Worm (Caenorhabditis elegans) whole organism, L1 larva: Measurements from ENCODE around the gene Y69H2.3.
A peak's percentile ranks its signal among the peaks of the same experiment; 100 is the strongest.

ENCODE experiments used
- C34B4.2 ChIP-seq: sonication (generic microtip); optimal IDR thresholded peaks from 2 replicates; lab custom pipeline; 2017; ENCODE audit warnings: mild to moderate bottlenecking, missing genetic modification characterization, missing compliant biosample characterization
- F16B12.6 ChIP-seq: fragments of 150-350 bp; optimal IDR thresholded peaks from 2 replicates; lab custom pipeline; 2014; ENCODE audit warnings: missing biosample characterization, missing genetic modification characterization
- Y116A8C.19 ChIP-seq: sonication (generic microtip); optimal IDR thresholded peaks from 2 replicates; lab custom pipeline; 2016; ENCODE audit warnings: missing compliant biosample characterization, missing genetic modification characterization, borderline replicate concordance
- aha-1 ChIP-seq: fragments of 150-350 bp; optimal IDR thresholded peaks from 2 replicates; lab custom pipeline; 2014; ENCODE audit warnings: missing biosample characterization, missing genetic modification characterization
- ama-1 ChIP-seq: fragments of 150-350 bp; optimal IDR thresholded peaks from 2 replicates; lab custom pipeline; 2014
- ceh-63 ChIP-seq: fragments of 200-800 bp; sonication (Bioruptor generic); optimal IDR thresholded peaks from 2 replicates; lab custom pipeline; 2018; ENCODE audit warnings: mild to moderate bottlenecking, missing genetic modification characterization, missing compliant biosample characterization
- ceh-82 ChIP-seq, 3 experiments: fragments of 150-350 bp in 1 of 3; sonication (generic microtip) in 2 of 3; optimal IDR thresholded peaks; 2 replicates each; lab custom pipeline; 2014 to 2017; ENCODE audit warnings: missing biosample characterization in 3 of 3, missing genetic modification characterization in 3 of 3
- ceh-88 ChIP-seq: fragments of 200-800 bp; sonication (Bioruptor generic); IDR thresholded peaks from 2 replicates; pipeline ENCODE4 v1.3.6; 2022; ENCODE audit warnings: missing genetic modification characterization, missing compliant biosample characterization
- ceh-90 ChIP-seq: sonication (generic microtip); optimal IDR thresholded peaks from 2 replicates; lab custom pipeline; 2016; ENCODE audit warnings: missing genetic modification characterization, missing compliant biosample characterization
- ces-1 ChIP-seq: fragments of 150-350 bp; optimal IDR thresholded peaks from 2 replicates; lab custom pipeline; 2014; ENCODE audit warnings: missing biosample characterization, missing genetic modification reagents, missing genetic modification characterization
- dpl-1 ChIP-seq, 3 experiments: fragments of 150-350 bp in 2 of 3; sonication (generic microtip) in 1 of 3; optimal IDR thresholded peaks; 2 replicates each; lab custom pipeline; 2014 to 2017; ENCODE audit warnings: missing biosample characterization in 3 of 3, missing genetic modification characterization in 3 of 3, missing genetic modification reagents in 3 of 3
- dsc-1 ChIP-seq: sonication (generic microtip); optimal IDR thresholded peaks from 2 replicates; lab custom pipeline; 2016; ENCODE audit warnings: mild to moderate bottlenecking, missing genetic modification characterization, missing compliant biosample characterization
- efl-1 ChIP-seq, 4 experiments: fragments of 150-350 bp; optimal IDR thresholded peaks in 3 of 4; peaks in 1 of 4; 1 replicate in 1 of 4; 2 replicates in 3 of 4; lab custom pipeline; 2014; ENCODE audit warnings: missing biosample characterization in 2 of 4, missing genetic modification characterization in 2 of 4, missing genetic modification reagents in 2 of 4
- efl-3 ChIP-seq: fragments of 200-800 bp; sonication (Bioruptor generic); optimal IDR thresholded peaks from 2 replicates; lab custom pipeline; 2018; ENCODE audit warnings: mild to moderate bottlenecking, missing genetic modification characterization, missing compliant biosample characterization
- egl-13 ChIP-seq: sonication (generic microtip); optimal IDR thresholded peaks from 2 replicates; lab custom pipeline; 2016; ENCODE audit warnings: missing genotype, missing genetic modification reagents, missing genetic modification characterization, missing compliant biosample characterization
- egl-27 ChIP-seq, 2 experiments: fragments of 150-350 bp in 1 of 2; sonication (generic microtip); optimal IDR thresholded peaks; 3 replicates each; lab custom pipeline; 2017 to 2018; ENCODE audit warnings: missing biosample characterization in 2 of 2, missing genetic modification characterization in 2 of 2, missing genetic modification reagents in 2 of 2
- elt-3 ChIP-seq, 6 experiments: fragments of 150-350 bp in 1 of 6; sonication (generic microtip); optimal IDR thresholded peaks; 2 replicates each; lab custom pipeline; 2017 to 2018; ENCODE audit warnings: missing biosample characterization in 6 of 6, missing genetic modification characterization in 6 of 6, inconsistent platforms in 1 of 6
- ets-5 ChIP-seq: fragments of 200-800 bp; sonication (Bioruptor generic); IDR thresholded peaks from 2 replicates; pipeline ENCODE4 v1.3.6; 2022; ENCODE audit warnings: missing genetic modification characterization, missing compliant biosample characterization
- fkh-10 ChIP-seq: sonication (generic microtip); optimal IDR thresholded peaks from 2 replicates; lab custom pipeline; 2017; ENCODE audit warnings: missing biosample characterization, missing genetic modification reagents, missing genetic modification characterization
- fkh-4 ChIP-seq: sonication (generic microtip); optimal IDR thresholded peaks from 2 replicates; lab custom pipeline; 2016; ENCODE audit warnings: missing compliant biosample characterization, missing genetic modification characterization, borderline replicate concordance
- fkh-8 ChIP-seq: sonication (generic microtip); optimal IDR thresholded peaks from 2 replicates; lab custom pipeline; 2016; ENCODE audit warnings: mild to moderate bottlenecking, missing genetic modification characterization, missing compliant biosample characterization
- grh-1 ChIP-seq: fragments of 200-800 bp; sonication (Bioruptor generic); IDR thresholded peaks from 2 replicates; pipeline ENCODE4 v1.3.6; 2022; ENCODE audit warnings: missing genetic modification reagents, missing genetic modification characterization, missing compliant biosample characterization
- hlh-4 ChIP-seq: sonication (generic microtip); optimal IDR thresholded peaks from 2 replicates; lab custom pipeline; 2016; ENCODE audit warnings: mild to moderate bottlenecking, missing genetic modification characterization, missing compliant biosample characterization
- irx-1 ChIP-seq: sonication (generic microtip); optimal IDR thresholded peaks from 2 replicates; lab custom pipeline; 2016; ENCODE audit warnings: missing genetic modification characterization, missing compliant biosample characterization
- isw-1 ChIP-seq: fragments of 200-800 bp; sonication (Bioruptor generic); IDR thresholded peaks from 2 replicates; pipeline ENCODE4 v1.3.6; 2022; ENCODE audit warnings: missing genetic modification characterization, missing compliant biosample characterization
- jun-1 ChIP-seq: fragments of 150-350 bp; optimal IDR thresholded peaks from 2 replicates; lab custom pipeline; 2014; ENCODE audit warnings: missing biosample characterization, missing genetic modification reagents, missing genetic modification characterization
- lin-39 ChIP-seq: fragments of 150-350 bp; optimal IDR thresholded peaks from 2 replicates; lab custom pipeline; 2014; ENCODE audit warnings: missing biosample characterization, missing genetic modification reagents, missing genetic modification characterization
- lsy-2 ChIP-seq, 2 experiments: fragments of 150-350 bp; optimal IDR thresholded peaks; 2 replicates each; lab custom pipeline; 2014; ENCODE audit warnings: missing biosample characterization in 2 of 2, missing genetic modification characterization in 2 of 2
- mab-9 ChIP-seq: fragments of 200-800 bp; sonication (Bioruptor generic); IDR thresholded peaks from 2 replicates; pipeline ENCODE4 v1.3.6; 2022; ENCODE audit warnings: missing genetic modification reagents, missing genetic modification characterization, missing compliant biosample characterization
- mep-1 ChIP-seq: fragments of 150-350 bp; optimal IDR thresholded peaks from 2 replicates; lab custom pipeline; 2014; ENCODE audit warnings: missing biosample characterization, missing genetic modification characterization
- nhr-12 ChIP-seq: sonication (generic microtip); optimal IDR thresholded peaks from 2 replicates; lab custom pipeline; 2017; ENCODE audit warnings: missing biosample characterization, missing genetic modification characterization
- nhr-20 ChIP-seq: sonication (generic microtip); optimal IDR thresholded peaks from 2 replicates; lab custom pipeline; 2016; ENCODE audit warnings: mild to moderate bottlenecking, missing genetic modification characterization, missing compliant biosample characterization
- nhr-237 ChIP-seq: fragments of 150-350 bp; optimal IDR thresholded peaks from 2 replicates; lab custom pipeline; 2014; ENCODE audit warnings: missing biosample characterization, missing genetic modification characterization
- nhr-28 ChIP-seq: fragments of 150-350 bp; optimal IDR thresholded peaks from 2 replicates; lab custom pipeline; 2014; ENCODE audit warnings: missing biosample characterization, missing genetic modification characterization
- nhr-76 ChIP-seq: sonication (generic microtip); optimal IDR thresholded peaks from 2 replicates; lab custom pipeline; 2017; ENCODE audit warnings: missing biosample characterization, missing genetic modification characterization
- nhr-77 ChIP-seq: fragments of 150-350 bp; optimal IDR thresholded peaks from 2 replicates; lab custom pipeline; 2014; ENCODE audit warnings: missing biosample characterization, missing genetic modification characterization
- nhr-84 ChIP-seq: sonication (generic microtip); optimal IDR thresholded peaks from 2 replicates; lab custom pipeline; 2017; ENCODE audit warnings: missing biosample characterization, missing genetic modification characterization
- pax-3 ChIP-seq: fragments of 200-800 bp; sonication (Bioruptor generic); optimal IDR thresholded peaks from 2 replicates; lab custom pipeline; 2018; ENCODE audit warnings: mild to moderate bottlenecking, missing genetic modification characterization, moderate library complexity, missing compliant biosample characterization
- pqm-1 ChIP-seq: sonication (generic microtip); optimal IDR thresholded peaks from 3 replicates; lab custom pipeline; 2017; ENCODE audit warnings: missing biosample characterization, missing genetic modification characterization
- snpc-4 ChIP-seq: fragments of 150-350 bp; optimal IDR thresholded peaks from 2 replicates; lab custom pipeline; 2014; ENCODE audit warnings: missing biosample characterization, missing genetic modification characterization
- snu-23 ChIP-seq: sonication (generic microtip); optimal IDR thresholded peaks from 2 replicates; lab custom pipeline; 2016; ENCODE audit warnings: missing genetic modification characterization, missing compliant biosample characterization
- sup-37 ChIP-seq: fragments of 200-800 bp; sonication (Bioruptor generic); optimal IDR thresholded peaks from 2 replicates; lab custom pipeline; 2018; ENCODE audit warnings: mild to moderate bottlenecking, missing genetic modification characterization, missing compliant biosample characterization
- swsn-7 ChIP-seq: sonication (generic microtip); optimal IDR thresholded peaks from 2 replicates; lab custom pipeline; 2016; ENCODE audit warnings: missing genetic modification characterization, missing compliant biosample characterization
- tbx-2 ChIP-seq: sonication (generic microtip); optimal IDR thresholded peaks from 2 replicates; lab custom pipeline; 2016; ENCODE audit warnings: missing genetic modification characterization, missing compliant biosample characterization
- tlp-1 ChIP-seq: fragments of 150-350 bp; optimal IDR thresholded peaks from 2 replicates; lab custom pipeline; 2014; ENCODE audit warnings: missing biosample characterization, missing genetic modification characterization
- unc-130 ChIP-seq: fragments of 150-350 bp; optimal IDR thresholded peaks from 2 replicates; lab custom pipeline; 2017; ENCODE audit warnings: missing biosample characterization, missing genetic modification characterization, inconsistent platforms
- unc-30 ChIP-seq: sonication (generic microtip); optimal IDR thresholded peaks from 2 replicates; lab custom pipeline; 2017; ENCODE audit warnings: missing biosample characterization, missing genetic modification characterization
- unc-86 ChIP-seq: sonication (generic microtip); optimal IDR thresholded peaks from 2 replicates; lab custom pipeline; 2016; ENCODE audit warnings: missing genetic modification characterization, missing compliant biosample characterization
- unc-98 ChIP-seq: fragments of 200-800 bp; sonication (Bioruptor generic); IDR thresholded peaks from 2 replicates; pipeline ENCODE4 v1.3.6; 2022; ENCODE audit warnings: missing genetic modification characterization, missing compliant biosample characterization
- xbp-1 ChIP-seq: sonication (generic microtip); optimal IDR thresholded peaks from 2 replicates; lab custom pipeline; 2016; ENCODE audit warnings: missing genetic modification characterization, missing compliant biosample characterization
- zag-1 ChIP-seq: fragments of 150-350 bp; optimal IDR thresholded peaks from 2 replicates; lab custom pipeline; 2014; ENCODE audit warnings: missing biosample characterization, missing genetic modification characterization
- zip-4 ChIP-seq: fragments of 200-800 bp; sonication (Bioruptor generic); optimal IDR thresholded peaks from 2 replicates; lab custom pipeline; 2018; ENCODE audit warnings: mild to moderate bottlenecking, missing genetic modification characterization, moderate library complexity, missing compliant biosample characterization
- ztf-11 ChIP-seq, 2 experiments: sonication (generic microtip); optimal IDR thresholded peaks; 2 replicates each; lab custom pipeline; 2016 to 2017; ENCODE audit warnings: missing genetic modification characterization in 2 of 2, missing biosample characterization in 1 of 2, missing compliant biosample characterization in 1 of 2
- ztf-4 ChIP-seq: fragments of 150-350 bp; optimal IDR thresholded peaks from 2 replicates; lab custom pipeline; 2014; ENCODE audit warnings: missing biosample characterization, missing genetic modification characterization

Y69H2.3 gene

DNA sequence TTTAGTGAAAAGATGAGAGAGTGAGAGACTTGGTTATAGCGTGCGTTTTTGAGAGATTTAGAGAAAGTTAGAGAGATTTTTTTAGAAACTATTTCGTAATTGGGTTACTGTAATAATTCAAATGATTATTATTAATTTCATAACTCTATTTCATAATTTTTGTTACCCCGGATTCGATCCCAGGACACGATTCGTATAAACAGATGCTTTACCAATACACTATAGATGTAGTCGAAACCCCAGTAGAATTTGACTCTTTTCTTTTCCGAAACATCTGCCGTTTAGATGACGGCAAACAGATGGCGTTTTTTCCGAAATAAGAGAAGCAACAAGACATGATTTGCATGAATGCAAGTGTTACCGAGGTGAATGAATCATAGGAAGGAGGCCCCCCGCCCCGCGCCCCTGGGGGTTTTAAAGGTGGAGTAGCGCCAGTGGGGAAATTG, 46.1 kb upstream of the Y69H2.3 start (continued):
- peak; percentile 37 for TF ChIP-seq swsn-7 (tag; lab: Kevin White, UChicago)
- no peak for TF ChIP-seq fkh-10 (GFP tag; lab: Kevin White, UChicago)
- no peak for TF ChIP-seq zip-4 (GFP tag; lab: Kevin White, UChicago)
- no peak for TF ChIP-seq ets-5 (GFP tag; lab: Robert Waterston, UW)
- TF ChIP-seq pax-3 (tag; lab: Kevin White, UChicago) = no peak
- no peak for TF ChIP-seq sup-37 (GFP tag; lab: Kevin White, UChicago)
- TF ChIP-seq nhr-12 (tag; lab: Kevin White, UChicago) = no peak
- no peak for TF ChIP-seq ces-1 (GFP tag; lab: Kevin White, UChicago)
- no peak for TF ChIP-seq ztf-4 (tag; lab: Kevin White, UChicago)
- TF ChIP-seq unc-98 (GFP tag; lab: Robert Waterston, UW) = no peak
- TF ChIP-seq isw-1 (GFP tag; lab: Robert Waterston, UW) = no peak
- TF ChIP-seq nhr-20 = peak; percentile 9
- TF ChIP-seq efl-1 (optimal IDR thresholded peaks at IDR 0.05; lab: Kevin White, UChicago) = no peak
- TF ChIP-seq efl-1 (GFP tag; optimal IDR thresholded peaks at IDR 0.05 in 1 of 2; lab: Kevin White, UChicago) = peak in 1 of 2 experiments; percentile 91
- no peak for TF ChIP-seq jun-1 (tag; lab: Kevin White, UChicago)
- no peak for TF ChIP-seq F16B12.6 (tag; lab: Kevin White, UChicago)
- peak; percentile 74 for TF ChIP-seq dsc-1 (tag; lab: Kevin White, UChicago)
- no peak for TF ChIP-seq nhr-84
- no peak for TF ChIP-seq nhr-28 (tag; lab: Kevin White, UChicago)
- TF ChIP-seq tlp-1 (tag; lab: Kevin White, UChicago) = no peak
- TF ChIP-seq xbp-1 (tag; lab: Kevin White, UChicago) = peak; percentile 37
- TF ChIP-seq snu-23 = no peak
- TF ChIP-seq nhr-77 (tag; lab: Kevin White, UChicago) = no peak
- no peak for TF ChIP-seq aha-1
- TF ChIP-seq ceh-90 (tag; lab: Kevin White, UChicago) = no peak
- no peak for TF ChIP-seq grh-1 (GFP tag; lab: Robert Waterston, UW)
- no peak for TF ChIP-seq zag-1 (tag; lab: Kevin White, UChicago)
- TF ChIP-seq lin-39 (tag; lab: Kevin White, UChicago) = peak; percentile 57
- peak; percentile 87 to 97 for TF ChIP-seq lsy-2 (tag; optimal IDR thresholded peaks at IDR 0.05; lab: Kevin White, UChicago)
- TF ChIP-seq C34B4.2 = no peak
- TF ChIP-seq irx-1 (tag; lab: Kevin White, UChicago) = peak; percentile 79
- no peak for TF ChIP-seq pqm-1 (tag; lab: Kevin White, UChicago)
- TF ChIP-seq nhr-237 (tag; lab: Kevin White, UChicago) = no peak
- TF ChIP-seq fkh-4 (tag; lab: Kevin White, UChicago) = peak; percentile 48
- TF ChIP-seq unc-30 (tag; lab: Kevin White, UChicago) = no peak
- peak in 1 of 6 experiments; percentile 1 for TF ChIP-seq elt-3 (tag; optimal IDR thresholded peaks at IDR 0.05; lab: Kevin White, UChicago)
- TF ChIP-seq tbx-2 (tag; lab: Kevin White, UChicago) = peak; percentile 56
- TF ChIP-seq ama-1 (lab: Kevin White, UChicago) = no peak
- no peak for TF ChIP-seq efl-3 (GFP tag; lab: Kevin White, UChicago)
- no peak for TF ChIP-seq ceh-63 (GFP tag; lab: Kevin White, UChicago)
- no peak for TF ChIP-seq ceh-88
- peak; percentile 71 for TF ChIP-seq mep-1
- no peak for TF ChIP-seq unc-130
- no peak for TF ChIP-seq Y116A8C.19
- TF ChIP-seq egl-13 (tag; lab: Kevin White, UChicago) = no peak
- TF ChIP-seq egl-27 (tag; optimal IDR thresholded peaks at IDR 0.05; lab: Kevin White, UChicago) = no peak
- TF ChIP-seq unc-86 = peak; percentile 5
- no peak for TF ChIP-seq dpl-1 (GFP tag; optimal IDR thresholded peaks at IDR 0.05; lab: Kevin White, UChicago)
- TF ChIP-seq hlh-4 (tag; lab: Kevin White, UChicago) = peak; percentile 42
- TF ChIP-seq fkh-8 (tag; lab: Kevin White, UChicago) = no peak
- peak in 1 of 2 experiments; percentile 81 for TF ChIP-seq ztf-11 (tag; optimal IDR thresholded peaks at IDR 0.05; lab: Kevin White, UChicago)
- TF ChIP-seq snpc-4 (tag; lab: Kevin White, UChicago) = peak; percentile 36
- TF ChIP-seq mab-9 = no peak
- no peak for TF ChIP-seq nhr-76 (tag; lab: Kevin White, UChicago)
- TF ChIP-seq ceh-82 (tag; optimal IDR thresholded peaks at IDR 0.05; lab: Kevin White, UChicago) = no peak
